Worm (Caenorhabditis elegans) whole organism, midembryonic: ENCODE measurements around the gene F21D5.3.

ENCODE experiments used
- T22C8.4 ChIP-seq: fragments of 200-800 bp; sonication (Bioruptor generic); IDR thresholded peaks from 2 replicates; pipeline ENCODE4 v1.3.6; 2022; ENCODE audit warnings: missing genetic modification characterization, missing compliant biosample characterization
- cog-1 ChIP-seq: sonication (generic microtip); optimal IDR thresholded peaks from 2 replicates; lab custom pipeline; 2016; ENCODE audit warnings: missing genetic modification characterization, missing compliant biosample characterization
- flt-1 ChIP-seq: fragments of 200-800 bp; sonication (Bioruptor generic); IDR thresholded peaks from 2 replicates; pipeline ENCODE4 v1.3.6; 2022; ENCODE audit warnings: missing genetic modification characterization, missing compliant biosample characterization
- klf-2 ChIP-seq: fragments of 200-800 bp; sonication (Bioruptor generic); conservative IDR thresholded peaks from 2 replicates; pipeline ENCODE4 v1.3.6; 2022; ENCODE audit warnings: missing genetic modification reagents, missing genetic modification characterization, missing compliant biosample characterization
- med-1 ChIP-seq: sonication (generic microtip); optimal IDR thresholded peaks from 2 replicates; lab custom pipeline; 2017; ENCODE audit warnings: missing genetic modification characterization, mild to moderate bottlenecking, missing compliant biosample characterization, antibody characterized with exemption, missing genetic modification reagents; ENCODE audit not compliant: insufficient read depth
- ref-1 ChIP-seq: fragments of 200-800 bp; sonication (Bioruptor generic); conservative IDR thresholded peaks from 2 replicates; pipeline ENCODE4 v1.3.6; 2022; ENCODE audit warnings: missing genetic modification reagents, missing genetic modification characterization, missing compliant biosample characterization
- tab-1 ChIP-seq: fragments of 200-800 bp; sonication (Bioruptor generic); IDR thresholded peaks from 2 replicates; pipeline ENCODE4 v1.3.6; 2022; ENCODE audit warnings: missing genetic modification characterization, missing compliant biosample characterization
- ztf-23 ChIP-seq: fragments of 200-800 bp; sonication (Bioruptor generic); IDR thresholded peaks from 2 replicates; pipeline ENCODE4 v1.3.6; 2022; ENCODE audit warnings: missing genetic modification reagents, missing genetic modification characterization, missing compliant biosample characterization
- ztf-29 ChIP-seq: fragments of 200-800 bp; sonication (Bioruptor generic); IDR thresholded peaks from 2 replicates; pipeline ENCODE4 v1.3.6; 2022; ENCODE audit warnings: missing genetic modification reagents, missing genetic modification characterization, missing compliant biosample characterization

- TF ChIP-seq flt-1 (GFP tag; lab: Robert Waterston, UW) (no peak), T22C8.4 (GFP tag; lab: Robert Waterston, UW) (no peak), ztf-29 (GFP tag; lab: Robert Waterston, UW) (no peak), med-1 (no peak), tab-1 (GFP tag; lab: Robert Waterston, UW) (no peak), cog-1 (tag; lab: Kevin White, UChicago) (no peak), ztf-23 (GFP tag; lab: Robert Waterston, UW) (no peak), ref-1 (no peak), klf-2 (no peak)
Observed at ce11 chrIV:8778045-8778444, 47.4 kb downstream of the F21D5.3 start, which contains the start of gene C33D9.6.
